Worm (Caenorhabditis elegans) whole organism, L3 larva: ENCODE results near the gene K04A8.1.

Experiments
- R02D3.7 ChIP-seq: fragments of 150-350 bp; optimal IDR thresholded peaks from 2 replicates; lab custom pipeline; 2014; ENCODE audit warnings: missing biosample characterization, missing genetic modification characterization
- ZK546.5 ChIP-seq: sonication (generic microtip); optimal IDR thresholded peaks from 2 replicates; lab custom pipeline; 2017; ENCODE audit warnings: missing biosample characterization, missing genetic modification characterization
- aly-2 ChIP-seq: fragments of 150-350 bp; optimal IDR thresholded peaks from 2 replicates; lab custom pipeline; 2014; ENCODE audit warnings: missing biosample characterization, missing genetic modification characterization
- ceh-16 ChIP-seq: sonication (generic microtip); optimal IDR thresholded peaks from 2 replicates; lab custom pipeline; 2017; ENCODE audit warnings: missing biosample characterization, missing genetic modification characterization
- egl-27 ChIP-seq: sonication (generic microtip); optimal IDR thresholded peaks from 4 replicates; lab custom pipeline; 2017; ENCODE audit warnings: missing biosample characterization, missing genetic modification reagents, missing genetic modification characterization
- egl-5 ChIP-seq: fragments of 150-350 bp; optimal IDR thresholded peaks from 2 replicates; lab custom pipeline; 2017; ENCODE audit warnings: missing biosample characterization, missing genetic modification reagents, missing genetic modification characterization, inconsistent platforms
- elt-1 ChIP-seq: fragments of 150-350 bp; optimal IDR thresholded peaks from 2 replicates; lab custom pipeline; 2014; ENCODE audit warnings: missing biosample characterization, missing genetic modification characterization
- elt-2 ChIP-seq: sonication (generic microtip); optimal IDR thresholded peaks from 2 replicates; lab custom pipeline; 2016; ENCODE audit warnings: missing genetic modification reagents, mild to moderate bottlenecking, missing genetic modification characterization, missing compliant biosample characterization
- elt-3 ChIP-seq, 3 experiments: fragments of 150-350 bp in 1 of 3; sonication (generic microtip) in 2 of 3; optimal IDR thresholded peaks; 2 replicates in 2 of 3; 4 replicates in 1 of 3; lab custom pipeline; 2014 to 2017; ENCODE audit warnings: missing biosample characterization in 3 of 3, missing genetic modification characterization in 3 of 3
- fkh-10 ChIP-seq: sonication (generic microtip); optimal IDR thresholded peaks from 2 replicates; lab custom pipeline; 2017; ENCODE audit warnings: missing biosample characterization, missing genetic modification reagents, missing genetic modification characterization
- fos-1 ChIP-seq: fragments of 150-350 bp; optimal IDR thresholded peaks from 2 replicates; lab custom pipeline; 2014; ENCODE audit warnings: missing biosample characterization, missing genetic modification characterization
- hmg-11 ChIP-seq: sonication (generic microtip); optimal IDR thresholded peaks from 2 replicates; lab custom pipeline; 2016; ENCODE audit warnings: missing genetic modification characterization, missing compliant biosample characterization
- jun-1 ChIP-seq: fragments of 150-350 bp; optimal IDR thresholded peaks from 2 replicates; lab custom pipeline; 2014; ENCODE audit warnings: missing biosample characterization, missing genetic modification reagents, missing genetic modification characterization
- lin-15B ChIP-seq: fragments of 150-350 bp; optimal IDR thresholded peaks from 2 replicates; lab custom pipeline; 2014; ENCODE audit warnings: missing biosample characterization, missing genetic modification characterization
- lin-39 ChIP-seq: fragments of 150-350 bp; optimal IDR thresholded peaks from 2 replicates; lab custom pipeline; 2018; ENCODE audit warnings: missing biosample characterization, missing genetic modification reagents, missing genetic modification characterization
- lsy-12 ChIP-seq: sonication (generic microtip); optimal IDR thresholded peaks from 2 replicates; lab custom pipeline; 2016; ENCODE audit warnings: mild to moderate bottlenecking, missing genetic modification characterization, missing compliant biosample characterization
- mdl-1 ChIP-seq: fragments of 150-350 bp; optimal IDR thresholded peaks from 2 replicates; lab custom pipeline; 2014; ENCODE audit warnings: missing biosample characterization, missing genetic modification characterization
- nhr-12 ChIP-seq: fragments of 150-350 bp; optimal IDR thresholded peaks from 2 replicates; lab custom pipeline; 2014; ENCODE audit warnings: missing biosample characterization, missing genetic modification characterization
- nhr-23 ChIP-seq: fragments of 150-350 bp; optimal IDR thresholded peaks from 2 replicates; lab custom pipeline; 2014; ENCODE audit warnings: missing biosample characterization, missing genetic modification reagents, missing genetic modification characterization
- nhr-237 ChIP-seq: fragments of 150-350 bp; optimal IDR thresholded peaks from 2 replicates; lab custom pipeline; 2014; ENCODE audit warnings: missing biosample characterization, missing genetic modification characterization
- nhr-25 ChIP-seq: sonication (generic microtip); optimal IDR thresholded peaks from 2 replicates; lab custom pipeline; 2017; ENCODE audit warnings: missing biosample characterization, missing genetic modification characterization
- nhr-28 ChIP-seq: fragments of 150-350 bp; optimal IDR thresholded peaks from 2 replicates; lab custom pipeline; 2014; ENCODE audit warnings: missing biosample characterization, missing genetic modification characterization
- nhr-67 ChIP-seq: fragments of 150-350 bp; optimal IDR thresholded peaks from 2 replicates; lab custom pipeline; 2014; ENCODE audit warnings: missing biosample characterization, missing genetic modification characterization
- nhr-76 ChIP-seq: fragments of 150-350 bp; sonication (generic microtip); optimal IDR thresholded peaks from 5 replicates; lab custom pipeline; 2014; ENCODE audit warnings: missing biosample characterization, missing genetic modification characterization
- nhr-77 ChIP-seq: fragments of 150-350 bp; optimal IDR thresholded peaks from 2 replicates; lab custom pipeline; 2014; ENCODE audit warnings: missing biosample characterization, missing genetic modification characterization
- pqm-1 ChIP-seq: fragments of 150-350 bp; optimal IDR thresholded peaks from 2 replicates; lab custom pipeline; 2017; ENCODE audit warnings: missing biosample characterization, missing genetic modification characterization, inconsistent platforms
- sea-2 ChIP-seq: fragments of 150-350 bp; sonication (generic microtip); optimal IDR thresholded peaks from 4 replicates; lab custom pipeline; 2014; ENCODE audit warnings: missing biosample characterization, missing genetic modification reagents, missing genetic modification characterization
- skn-1 ChIP-seq: fragments of 150-350 bp; optimal IDR thresholded peaks from 2 replicates; lab custom pipeline; 2014; ENCODE audit warnings: missing biosample characterization, missing genetic modification characterization
- snpc-4 ChIP-seq: fragments of 150-350 bp; optimal IDR thresholded peaks from 2 replicates; lab custom pipeline; 2014; ENCODE audit warnings: missing biosample characterization, missing genetic modification characterization
- tbx-2 ChIP-seq: sonication (generic microtip); optimal IDR thresholded peaks from 2 replicates; lab custom pipeline; 2016; ENCODE audit warnings: mild to moderate bottlenecking, missing genetic modification characterization, missing compliant biosample characterization
- unc-39 ChIP-seq: sonication (generic microtip); optimal IDR thresholded peaks from 4 replicates; lab custom pipeline; 2017; ENCODE audit warnings: missing biosample characterization, missing genetic modification characterization
- unc-62 ChIP-seq: fragments of 150-350 bp; sonication (generic microtip); optimal IDR thresholded peaks from 4 replicates; lab custom pipeline; 2014; ENCODE audit warnings: missing biosample characterization, missing genetic modification reagents, missing genetic modification characterization
- zag-1 ChIP-seq: fragments of 150-350 bp; optimal IDR thresholded peaks from 2 replicates; lab custom pipeline; 2014; ENCODE audit warnings: missing biosample characterization, missing genetic modification characterization
- ztf-11 ChIP-seq: fragments of 150-350 bp; optimal IDR thresholded peaks from 2 replicates; lab custom pipeline; 2014; ENCODE audit warnings: missing biosample characterization, missing genetic modification characterization

K04A8.1 gene

DNA sequence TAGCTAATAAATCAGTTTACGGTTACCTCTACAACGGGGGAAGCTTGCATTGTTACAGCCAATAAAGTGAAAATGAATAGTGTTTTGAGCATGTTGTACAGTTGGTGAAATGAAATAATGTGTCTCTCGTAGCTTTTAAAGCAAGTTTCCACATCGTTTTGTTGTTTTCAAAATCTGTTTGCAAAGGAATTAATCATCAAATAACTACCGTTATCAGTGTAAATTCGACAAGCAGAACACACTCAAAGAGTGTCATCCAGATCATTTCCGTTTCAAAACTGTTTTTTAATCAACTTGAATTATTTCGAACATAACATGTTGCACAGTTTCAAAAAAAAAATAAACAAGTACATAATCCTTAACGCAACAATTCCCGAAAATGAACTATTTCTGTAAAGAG, 9.1 kb upstream of the K04A8.1 start, which contains the start of gene spp-27:
Gene spp-27, minus strand, starts transcription at position 101 of the 400 bp plus-strand sequence.
- TF ChIP-seq sea-2 (GFP tag; lab: Kevin White, UChicago), result no peak
- TF ChIP-seq tbx-2 (tag; lab: Kevin White, UChicago), result no peak
- TF ChIP-seq mdl-1, result no peak
- no peak for TF ChIP-seq elt-3 (tag; optimal IDR thresholded peaks at IDR 0.05; lab: Kevin White, UChicago)
- no peak for TF ChIP-seq skn-1
- TF ChIP-seq aly-2 (tag; lab: Kevin White, UChicago), result no peak
- TF ChIP-seq ZK546.5 (tag; lab: Kevin White, UChicago), result no peak
- no peak for TF ChIP-seq hmg-11 (tag; lab: Kevin White, UChicago)
- no peak for TF ChIP-seq pqm-1
- TF ChIP-seq fkh-10 (GFP tag; lab: Kevin White, UChicago), result no peak
- no peak for TF ChIP-seq nhr-28 (tag; lab: Kevin White, UChicago)
- TF ChIP-seq jun-1 (tag; lab: Kevin White, UChicago), result no peak

DNA sequence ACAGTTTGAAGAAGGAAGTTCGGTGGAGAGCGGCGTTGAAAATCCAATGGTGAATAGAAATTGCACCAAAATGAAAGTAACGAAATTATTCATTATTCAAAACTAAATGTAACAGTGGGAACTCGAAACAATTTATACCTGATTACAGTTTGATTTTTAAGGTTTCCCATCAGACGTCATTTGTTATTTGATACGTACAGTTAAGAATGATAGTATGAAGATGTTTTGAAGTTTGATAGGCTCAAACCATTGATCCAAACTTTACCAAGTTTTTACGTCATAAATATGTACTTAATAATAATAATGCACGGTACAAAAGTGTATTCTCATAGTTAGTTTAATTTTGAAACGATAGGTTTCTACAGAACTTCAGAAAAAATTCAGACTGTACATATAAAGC, 8.0 kb upstream of the K04A8.1 start, which contains the start of gene spp-20:
Gene spp-20, minus strand, starts transcription at position 101 of the 400 bp plus-strand sequence.
- TF ChIP-seq lin-39 (tag; lab: Kevin White, UChicago) (no peak), jun-1 (tag; lab: Kevin White, UChicago) (no peak), fos-1 (no peak), unc-39 (tag; lab: Kevin White, UChicago) (no peak), mdl-1 (no peak)

DNA sequence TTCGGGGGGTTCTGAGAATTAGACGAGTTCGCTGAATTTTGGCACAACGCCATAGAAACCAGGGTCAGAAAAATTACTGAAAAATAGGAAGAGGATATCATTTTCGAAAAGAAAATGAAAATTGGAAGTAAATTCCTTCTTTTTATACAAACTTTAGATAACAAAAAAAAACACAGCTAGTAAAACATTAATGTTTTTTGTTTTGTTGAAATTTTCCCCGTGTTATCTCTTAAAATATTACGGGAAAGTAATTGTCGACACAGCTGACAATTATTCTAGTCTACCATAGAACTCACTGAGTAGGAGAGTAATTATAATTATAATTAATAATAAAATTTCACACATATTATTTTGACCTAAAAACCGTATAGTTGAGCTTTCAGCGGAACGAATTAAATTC, 7.0 kb upstream of the K04A8.1 start, which contains the start of gene spp-26:
Gene spp-26, minus strand, starts transcription at position 101 of the 400 bp plus-strand sequence.
- TF ChIP-seq lin-39 (tag; lab: Kevin White, UChicago) (no peak), nhr-77 (tag; lab: Kevin White, UChicago) (no peak), nhr-28 (tag; lab: Kevin White, UChicago) (no peak), fkh-10 (GFP tag; lab: Kevin White, UChicago) (no peak), elt-3 (tag; optimal IDR thresholded peaks at IDR 0.05; lab: Kevin White, UChicago) (no peak), elt-1 (tag; lab: Kevin White, UChicago) (no peak), nhr-25 (no peak)

DNA sequence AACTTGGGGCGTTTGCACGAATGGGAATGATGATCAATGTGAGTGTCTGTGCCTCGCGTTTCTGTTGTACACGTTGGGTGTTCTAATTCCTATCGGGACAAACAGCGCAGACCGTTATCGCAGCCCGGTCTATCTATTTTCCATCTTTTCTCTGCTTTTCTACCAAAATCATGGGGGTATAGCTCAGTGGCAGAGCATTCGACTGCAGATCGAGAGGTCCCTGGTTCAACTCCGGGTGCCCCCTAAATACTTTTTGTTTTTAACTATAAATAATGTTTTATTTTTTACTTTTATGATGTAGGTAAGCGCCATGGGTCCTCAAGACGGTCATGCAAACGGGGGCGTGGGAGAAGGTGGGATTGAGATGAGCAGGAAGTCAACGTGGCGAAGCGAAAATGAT, 6.6 kb upstream of the K04A8.1 start:
- TF ChIP-seq R02D3.7 (tag; lab: Kevin White, UChicago), result no peak
- TF ChIP-seq lin-15B, result no peak
- no peak for TF ChIP-seq ceh-16 (tag; lab: Kevin White, UChicago)
- no peak for TF ChIP-seq nhr-237 (tag; lab: Kevin White, UChicago)
- no peak for TF ChIP-seq nhr-12
- no peak for TF ChIP-seq unc-39 (tag; lab: Kevin White, UChicago)
- TF ChIP-seq snpc-4 (tag; lab: Kevin White, UChicago), result no peak
- no peak for TF ChIP-seq nhr-76 (tag; lab: Kevin White, UChicago)
- TF ChIP-seq nhr-67, result no peak
- no peak for TF ChIP-seq jun-1 (tag; lab: Kevin White, UChicago)
- TF ChIP-seq lsy-12 (tag; lab: Kevin White, UChicago), result peak; percentile 21
- no peak for TF ChIP-seq unc-62 (GFP tag; lab: Kevin White, UChicago)
- TF ChIP-seq egl-27 (tag; lab: Kevin White, UChicago), result no peak
- TF ChIP-seq nhr-23, result no peak
- peak; percentile 45 for TF ChIP-seq elt-2
- TF ChIP-seq ztf-11 (tag; lab: Kevin White, UChicago), result no peak

DNA sequence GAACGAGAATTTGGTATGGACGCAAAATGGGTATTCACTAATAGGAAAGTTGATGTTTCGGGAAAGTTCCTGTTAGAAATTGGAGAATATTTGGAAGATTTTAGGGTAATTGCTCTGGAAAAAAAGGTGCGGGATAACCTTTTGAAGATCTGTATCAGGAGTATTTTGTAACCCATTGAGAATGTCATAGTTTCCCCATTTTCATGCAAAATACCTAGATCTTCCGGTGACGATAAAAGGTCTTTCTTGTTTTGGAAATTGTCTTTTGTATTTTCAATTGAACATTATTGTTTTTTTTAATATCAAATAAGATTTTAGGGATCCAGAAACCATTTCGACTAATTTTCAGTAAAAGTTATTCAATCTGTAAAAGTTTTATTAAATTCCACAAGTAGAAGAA, 4.5 kb upstream of the K04A8.1 start, which contains the start of gene spp-19:
Gene spp-19, minus strand, starts transcription at position 101 of the 400 bp plus-strand sequence.
- TF ChIP-seq lin-15B (no peak), unc-62 (GFP tag; lab: Kevin White, UChicago) (no peak), fos-1 (no peak), egl-5 (no peak), zag-1 (no peak), mdl-1 (no peak), nhr-77 (tag; lab: Kevin White, UChicago) (no peak), elt-1 (tag; lab: Kevin White, UChicago) (no peak), egl-27 (tag; lab: Kevin White, UChicago) (no peak), lsy-12 (tag; lab: Kevin White, UChicago) (no peak), pqm-1 (no peak), ZK546.5 (tag; lab: Kevin White, UChicago) (no peak)
